In genomic region chr2L:490150-491095, dm6 we compare ENCODE assay signal across 8 fruit fly cellular contexts.
TF ChIP-seq lines count a peak whose summit lies in the region.

No protein-coding gene starts in this region.

- peak; percentile 97 to 100 for TF ChIP-seq CTCF in S2 (optimal IDR thresholded peaks at IDR 0.05; lab: Kevin White, UChicago)
- TF ChIP-seq CTCF in whole organism, embryonic (GFP tag; optimal IDR thresholded peaks at IDR 0.05; lab: Kevin White, UChicago), result peak; percentile 100

TF ChIP-seq in Kc167, 6 proteins besides CTCF, POLR2A, EP300 and RAD21:
- TF ChIP-seq Myc (optimal IDR thresholded peaks at IDR 0.05; lab: Kevin White, UChicago) (no peak), h (optimal IDR thresholded peaks at IDR 0.05; lab: Kevin White, UChicago) (no peak), insv (optimal IDR thresholded peaks at IDR 0.05; lab: Kevin White, UChicago) (peak; percentile 86), psq (optimal IDR thresholded peaks at IDR 0.05; lab: Kevin White, UChicago) (peak; percentile 62)

TF ChIP-seq in whole organism, 6 proteins besides CTCF, POLR2A, EP300 and RAD21:
- TF ChIP-seq EcR (GFP tag; optimal IDR thresholded peaks at IDR 0.05; lab: Kevin White, UChicago), result no peak
- TF ChIP-seq usp (GFP tag; optimal IDR thresholded peaks at IDR 0.05; lab: Kevin White, UChicago), result no peak
- peak; percentile 73 for TF ChIP-seq psq (optimal IDR thresholded peaks at IDR 0.05; lab: Kevin White, UChicago)
- peak; percentile 19 for TF ChIP-seq CG8478 (optimal IDR thresholded peaks at IDR 0.05; lab: Kevin White, UChicago)
- TF ChIP-seq Dll (optimal IDR thresholded peaks at IDR 0.05; lab: Kevin White, UChicago), result peak; percentile 100

TF ChIP-seq in whole organism, adult, 20 proteins besides CTCF, POLR2A, EP300 and RAD21 (continues in another document):
- peak; percentile 52 for TF ChIP-seq Crg-1 (GFP tag; optimal IDR thresholded peaks at IDR 0.05; lab: Kevin White, UChicago)
- peak; percentile 54 for TF ChIP-seq CG11617 (GFP tag; optimal IDR thresholded peaks at IDR 0.05; lab: Kevin White, UChicago)
- peak; percentile 34 for TF ChIP-seq ovo (GFP tag; optimal IDR thresholded peaks at IDR 0.05; lab: Kevin White, UChicago)
- TF ChIP-seq toe (GFP tag; optimal IDR thresholded peaks at IDR 0.05; lab: Kevin White, UChicago), result peak; percentile 34
- peak; percentile 41 for TF ChIP-seq pad (GFP tag; optimal IDR thresholded peaks at IDR 0.05; lab: Kevin White, UChicago)
- peak; percentile 71 for TF ChIP-seq bab1 (GFP tag; optimal IDR thresholded peaks at IDR 0.05; lab: Kevin White, UChicago)
- TF ChIP-seq tj (GFP tag; optimal IDR thresholded peaks at IDR 0.05; lab: Kevin White, UChicago), result peak; percentile 38
- peak; percentile 80 for TF ChIP-seq CG1620 (GFP tag; optimal IDR thresholded peaks at IDR 0.05; lab: Kevin White, UChicago)
- no peak for TF ChIP-seq kay (GFP tag; lab: Kevin White, UChicago; ENCODE audit: borderline replicate concordance)
- peak; percentile 49 for TF ChIP-seq Clk (GFP tag; optimal IDR thresholded peaks at IDR 0.05; lab: Kevin White, UChicago)
- peak; percentile 83 for TF ChIP-seq Hr96 (GFP tag; optimal IDR thresholded peaks at IDR 0.05; lab: Kevin White, UChicago)
- peak; percentile 63 for TF ChIP-seq CG7101 (tag; optimal IDR thresholded peaks at IDR 0.05; lab: Kevin White, UChicago)
- no peak for TF ChIP-seq cnc (optimal IDR thresholded peaks at IDR 0.05; lab: Kevin White, UChicago)
- no peak for TF ChIP-seq CG5204 (GFP tag; optimal IDR thresholded peaks at IDR 0.05; lab: Kevin White, UChicago)
- TF ChIP-seq Mnt (GFP tag; optimal IDR thresholded peaks at IDR 0.05; lab: Kevin White, UChicago), result peak; percentile 80
- peak; percentile 47 for TF ChIP-seq CG14711 (tag; optimal IDR thresholded peaks at IDR 0.05; lab: Kevin White, UChicago)

TF ChIP-seq in whole organism, embryonic, 481 proteins besides CTCF, POLR2A, EP300 and RAD21 (continues in another document):
- peak; percentile 66 for TF ChIP-seq ftz-f1 (GFP tag; optimal IDR thresholded peaks at IDR 0.05; lab: Kevin White, UChicago)
- TF ChIP-seq CG2120 (GFP tag; optimal IDR thresholded peaks at IDR 0.05; lab: Kevin White, UChicago), result peak; percentile 65
- peak; percentile 69 for TF ChIP-seq Dip3 (GFP tag; optimal IDR thresholded peaks at IDR 0.05; lab: Kevin White, UChicago)
- peak; percentile 68 to 73 for TF ChIP-seq Pdp1 (GFP tag; optimal IDR thresholded peaks at IDR 0.05; lab: Kevin White, UChicago)
- peak; percentile 56 for TF ChIP-seq sima (GFP tag; optimal IDR thresholded peaks at IDR 0.05; lab: Kevin White, UChicago)
- TF ChIP-seq usp (GFP tag; optimal IDR thresholded peaks at IDR 0.05; lab: Kevin White, UChicago), result no peak
- peak; percentile 61 for TF ChIP-seq oc (tag; optimal IDR thresholded peaks at IDR 0.05; lab: Kevin White, UChicago)
- peak; percentile 63 to 80 for TF ChIP-seq chif (GFP tag; optimal IDR thresholded peaks at IDR 0.05; lab: Kevin White, UChicago)
- TF ChIP-seq CG1832 (GFP tag; optimal IDR thresholded peaks at IDR 0.05; lab: Kevin White, UChicago), result peak; percentile 90
- TF ChIP-seq CG14860 (GFP tag; IDR thresholded peaks at IDR 0.05; lab: Robert Waterston, UW; ENCODE audit: partially characterized antibody), result no peak
- peak; percentile 21 for TF ChIP-seq CG11723 (GFP tag; optimal IDR thresholded peaks at IDR 0.05; lab: Kevin White, UChicago)
- TF ChIP-seq CkIIα-i1 (GFP tag; IDR thresholded peaks at IDR 0.05; lab: Robert Waterston, UW), result no peak
- peak; percentile 38; the same call in 1 of the 2 replicates for TF ChIP-seq HLH3B (GFP tag; IDR thresholded peaks at IDR 0.05; lab: Robert Waterston, UW)
- TF ChIP-seq eyg (GFP tag; optimal IDR thresholded peaks at IDR 0.05; lab: Kevin White, UChicago), result peak; percentile 60
- TF ChIP-seq pum (GFP tag; optimal IDR thresholded peaks at IDR 0.05; lab: Kevin White, UChicago), result peak; percentile 83
- TF ChIP-seq CG3065 (GFP tag; optimal IDR thresholded peaks at IDR 0.05; lab: Kevin White, UChicago), result peak; percentile 85

TF ChIP-seq in whole organism, prepupa, 60 proteins besides CTCF, POLR2A, EP300 and RAD21 (continues in another document):
- TF ChIP-seq achi (GFP tag; optimal IDR thresholded peaks at IDR 0.05; lab: Kevin White, UChicago) (peak; percentile 37), Eip93F (GFP tag; optimal IDR thresholded peaks at IDR 0.05; lab: Kevin White, UChicago) (peak; percentile 25), ss (GFP tag; optimal IDR thresholded peaks at IDR 0.05; lab: Kevin White, UChicago) (peak; percentile 84 to 90), Ets96B (tag; optimal IDR thresholded peaks at IDR 0.05; lab: Kevin White, UChicago) (peak; percentile 50), Smox (GFP tag; optimal IDR thresholded peaks at IDR 0.05; lab: Kevin White, UChicago) (peak; percentile 49), dac (GFP tag; optimal IDR thresholded peaks at IDR 0.05; lab: Kevin White, UChicago) (peak; percentile 4), vri (GFP tag; optimal IDR thresholded peaks at IDR 0.05; lab: Kevin White, UChicago) (peak; percentile 86), CG8632 (GFP tag; optimal IDR thresholded peaks at IDR 0.05; lab: Kevin White, UChicago) (peak; percentile 61), Blimp-1 (GFP tag; optimal IDR thresholded peaks at IDR 0.05; lab: Kevin White, UChicago) (peak; percentile 27), CG3919 (GFP tag; optimal IDR thresholded peaks at IDR 0.05; lab: Kevin White, UChicago) (peak; percentile 74), topi (GFP tag; optimal IDR thresholded peaks at IDR 0.05; lab: Kevin White, UChicago) (peak; percentile 73), CG8319 (GFP tag; optimal IDR thresholded peaks at IDR 0.05; lab: Kevin White, UChicago) (no peak), eg (GFP tag; IDR thresholded peaks at IDR 0.05; lab: Robert Waterston, UW) (peak; percentile 65), CG6854 (GFP tag; optimal IDR thresholded peaks at IDR 0.05; lab: Kevin White, UChicago) (peak; percentile 78), Ets21C (GFP tag; optimal IDR thresholded peaks at IDR 0.05; lab: Kevin White, UChicago) (peak; percentile 45), spab (GFP tag; optimal IDR thresholded peaks at IDR 0.05; lab: Kevin White, UChicago) (peak; percentile 26), CG16779 (tag; optimal IDR thresholded peaks at IDR 0.05; lab: Kevin White, UChicago) (peak; percentile 75), esn (GFP tag; optimal IDR thresholded peaks at IDR 0.05; lab: Kevin White, UChicago) (peak; percentile 62)

TF ChIP-seq in whole organism, pupa, 21 proteins besides CTCF, POLR2A, EP300 and RAD21 (continues in another document):
- TF ChIP-seq CG8301 (tag; optimal IDR thresholded peaks at IDR 0.05; lab: Kevin White, UChicago), result peak; percentile 34
- TF ChIP-seq Pif1B (GFP tag; optimal IDR thresholded peaks at IDR 0.05; lab: Kevin White, UChicago), result peak; percentile 90
- peak; percentile 83 for TF ChIP-seq Ets98B (GFP tag; IDR thresholded peaks at IDR 0.05; lab: Robert Waterston, UW)
- peak; percentile 64 for TF ChIP-seq CG4496 (GFP tag; IDR thresholded peaks at IDR 0.05; lab: Robert Waterston, UW)
- no peak for TF ChIP-seq D1 (tag; optimal IDR thresholded peaks at IDR 0.05; lab: Kevin White, UChicago)
- TF ChIP-seq CG9948 (tag; optimal IDR thresholded peaks at IDR 0.05; lab: Kevin White, UChicago), result peak; percentile 0
- TF ChIP-seq CG8159 (tag; optimal IDR thresholded peaks at IDR 0.05; lab: Kevin White, UChicago), result peak; percentile 39
- TF ChIP-seq CG12605 (GFP tag; IDR thresholded peaks at IDR 0.05; lab: Robert Waterston, UW), result peak; percentile 90
- TF ChIP-seq fd96Ca (GFP tag; IDR thresholded peaks at IDR 0.05; lab: Robert Waterston, UW), result peak; percentile 63; the same call in 2 of the 3 replicates
- TF ChIP-seq Pif1A (GFP tag; optimal IDR thresholded peaks at IDR 0.05; lab: Kevin White, UChicago), result peak; percentile 72
- TF ChIP-seq CG34367 (tag; optimal IDR thresholded peaks at IDR 0.05; lab: Kevin White, UChicago), result peak; percentile 55
- peak; percentile 58 for TF ChIP-seq CG13204 (GFP tag; optimal IDR thresholded peaks at IDR 0.05; lab: Kevin White, UChicago)
- peak; percentile 53 for TF ChIP-seq gl (tag; optimal IDR thresholded peaks at IDR 0.05; lab: Kevin White, UChicago)
- TF ChIP-seq Snoo (tag; optimal IDR thresholded peaks at IDR 0.05; lab: Kevin White, UChicago), result peak; percentile 44
- peak; percentile 30 for TF ChIP-seq CG17806 (tag; optimal IDR thresholded peaks at IDR 0.05; lab: Kevin White, UChicago)
- TF ChIP-seq CG10348 (GFP tag; IDR thresholded peaks at IDR 0.05; lab: Robert Waterston, UW), result no peak
- peak; percentile 55; the same call in 1 of the 2 replicates for TF ChIP-seq CG32121 (GFP tag; IDR thresholded peaks at IDR 0.05; lab: Robert Waterston, UW)
- peak; percentile 5 for TF ChIP-seq EcR (GFP tag; optimal IDR thresholded peaks at IDR 0.05; lab: Kevin White, UChicago)

TF ChIP-seq in whole organism, wandering third instar larva, 38 proteins besides CTCF, POLR2A, EP300 and RAD21 (continues in another document):
- TF ChIP-seq woc (GFP tag; optimal IDR thresholded peaks at IDR 0.05; lab: Kevin White, UChicago) (no peak), Myc (optimal IDR thresholded peaks at IDR 0.05; lab: Kevin White, UChicago) (peak; percentile 91), CrebA (GFP tag; optimal IDR thresholded peaks at IDR 0.05; lab: Kevin White, UChicago; ENCODE audit: borderline replicate concordance) (peak; percentile 72), sv (GFP tag; optimal IDR thresholded peaks at IDR 0.05; lab: Kevin White, UChicago) (no peak), Hr78 (GFP tag; optimal IDR thresholded peaks at IDR 0.05; lab: Kevin White, UChicago) (no peak), tai (GFP tag; optimal IDR thresholded peaks at IDR 0.05; lab: Kevin White, UChicago) (peak; percentile 63), Rel (GFP tag; optimal IDR thresholded peaks at IDR 0.05; lab: Kevin White, UChicago) (peak; percentile 72), Rel (tag; optimal IDR thresholded peaks at IDR 0.05; lab: Kevin White, UChicago) (peak; percentile 43), Hr83 (GFP tag; optimal IDR thresholded peaks at IDR 0.05; lab: Kevin White, UChicago; ENCODE audit: poor library complexity, severe bottlenecking) (peak; percentile 90), br (GFP tag; optimal IDR thresholded peaks at IDR 0.05; lab: Kevin White, UChicago) (peak; percentile 72), Dif (GFP tag; optimal IDR thresholded peaks at IDR 0.05; lab: Kevin White, UChicago; ENCODE audit: partially characterized antibody) (peak; percentile 100), brk (GFP tag; optimal IDR thresholded peaks at IDR 0.05; lab: Kevin White, UChicago) (peak; percentile 79), Vsx2 (GFP tag; optimal IDR thresholded peaks at IDR 0.05; lab: Kevin White, UChicago; ENCODE audit: partially characterized antibody) (peak; percentile 98), CG32264 (GFP tag; optimal IDR thresholded peaks at IDR 0.05; lab: Kevin White, UChicago) (peak; percentile 72), Dfd (GFP tag; optimal IDR thresholded peaks at IDR 0.05; lab: Kevin White, UChicago) (no peak), dl (GFP tag; optimal IDR thresholded peaks at IDR 0.05; lab: Kevin White, UChicago; ENCODE audit: insufficient read depth in 1 of 2, partially characterized antibody in 2 of 2) (peak; percentile 97 to 98), sage (GFP tag; optimal IDR thresholded peaks at IDR 0.05; lab: Kevin White, UChicago) (peak; percentile 89), Mio (GFP tag; optimal IDR thresholded peaks at IDR 0.05; lab: Kevin White, UChicago) (peak; percentile 48), N (GFP tag; optimal IDR thresholded peaks at IDR 0.05; lab: Kevin White, UChicago) (no peak), rgr (GFP tag; optimal IDR thresholded peaks at IDR 0.05; lab: Kevin White, UChicago) (peak; percentile 64)
